Worm (Caenorhabditis elegans) whole organism, young adult: ENCODE data around the gene F42G4.2.

Experiments used
- D2030.7 ChIP-seq: fragments of 200-800 bp; sonication (Bioruptor generic); IDR thresholded peaks from 2 replicates; pipeline ENCODE4 v1.3.6; 2022; ENCODE audit warnings: missing genetic modification reagents, missing genetic modification characterization, missing compliant biosample characterization
- attf-3 ChIP-seq: fragments of 200-800 bp; sonication (Bioruptor generic); conservative IDR thresholded peaks from 2 replicates; pipeline ENCODE4 v1.3.6; 2022; ENCODE audit warnings: missing genetic modification reagents, missing genetic modification characterization, missing compliant biosample characterization
- ceh-79 ChIP-seq: sonication (generic microtip); optimal IDR thresholded peaks from 2 replicates; lab custom pipeline; 2017; ENCODE audit warnings: mild to moderate bottlenecking, missing genetic modification characterization, missing compliant biosample characterization
- ceh-91 ChIP-seq: fragments of 200-800 bp; sonication (Bioruptor generic); IDR thresholded peaks from 2 replicates; pipeline ENCODE4 v1.3.6; 2022; ENCODE audit warnings: missing genetic modification reagents, missing genetic modification characterization, missing compliant biosample characterization
- him-1 ChIP-seq: sonication (generic microtip); optimal IDR thresholded peaks from 2 replicates; lab custom pipeline; 2016; ENCODE audit warnings: missing genotype, missing genetic modification reagents, missing genetic modification characterization, missing compliant biosample characterization
- madf-6 ChIP-seq: fragments of 200-800 bp; sonication (Bioruptor generic); IDR thresholded peaks from 2 replicates; pipeline ENCODE4 v1.3.6; 2022; ENCODE audit warnings: missing genetic modification reagents, missing genetic modification characterization, missing compliant biosample characterization
- nfya-1 ChIP-seq: sonication (generic microtip); optimal IDR thresholded peaks from 2 replicates; lab custom pipeline; 2017; ENCODE audit warnings: antibody characterized with exemption, missing compliant biosample characterization, missing genetic modification characterization, borderline replicate concordance; ENCODE audit not compliant: insufficient read depth
- nhr-80 ChIP-seq: sonication (generic microtip); optimal IDR thresholded peaks from 2 replicates; lab custom pipeline; 2016; ENCODE audit warnings: missing genetic modification characterization, missing compliant biosample characterization
- pha-4 ChIP-seq: fragments of 150-350 bp; sonication (generic microtip); optimal IDR thresholded peaks from 2 replicates; lab custom pipeline; 2014; ENCODE audit warnings: missing biosample characterization, missing genetic modification reagents, missing genetic modification characterization
- snpc-4 ChIP-seq, 5 experiments: fragments of 150-350 bp in 1 of 5; sonication (generic microtip) in 4 of 5; optimal IDR thresholded peaks; 2 replicates each; lab custom pipeline; 2014 to 2018; ENCODE audit warnings: missing genetic modification characterization in 5 of 5, missing biosample characterization in 3 of 5, antibody characterized with exemption in 2 of 5, mild to moderate bottlenecking in 2 of 5, missing compliant biosample characterization in 2 of 5, missing genotype in 2 of 5, moderate library complexity in 2 of 5, missing genetic modification reagents in 1 of 5
- tbx-9 ChIP-seq: sonication (generic microtip); optimal IDR thresholded peaks from 2 replicates; lab custom pipeline; 2016; ENCODE audit warnings: borderline replicate concordance, missing genetic modification characterization, inconsistent platforms, missing compliant biosample characterization

ce11 chrII:13078848-13079428 is 31.2 kb downstream of the F42G4.2 start, which contains the start of gene F42G4.6:
- TF ChIP-seq attf-3 (GFP tag; lab: Robert Waterston, UW) (no peak), snpc-4 (GFP tag; optimal IDR thresholded peaks at IDR 0.05; lab: Kevin White, UChicago) (no peak), snpc-4 (tag; optimal IDR thresholded peaks at IDR 0.05; lab: Kevin White, UChicago) (no peak), ceh-91 (GFP tag; lab: Robert Waterston, UW) (no peak), ceh-79 (no peak), pha-4 (tag; lab: Kevin White, UChicago) (no peak), him-1 (no peak), nhr-80 (tag; lab: Kevin White, UChicago) (peak; percentile 65), madf-6 (GFP tag; lab: Robert Waterston, UW) (no peak), nfya-1 (tag; lab: Kevin White, UChicago) (no peak), D2030.7 (no peak), tbx-9 (no peak)
